Worm (Caenorhabditis elegans) whole organism, L1 larva: Measurements from ENCODE around the gene R10E4.1.
A peak's percentile ranks its signal among the peaks of the same experiment; 100 is the strongest.

Experiments used
- C04F5.9 ChIP-seq: sonication (generic microtip); optimal IDR thresholded peaks from 2 replicates; lab custom pipeline; 2016; ENCODE audit warnings: missing genetic modification characterization, missing compliant biosample characterization
- F16B12.6 ChIP-seq: fragments of 150-350 bp; optimal IDR thresholded peaks from 2 replicates; lab custom pipeline; 2014; ENCODE audit warnings: missing biosample characterization, missing genetic modification characterization
- Y116A8C.19 ChIP-seq: sonication (generic microtip); optimal IDR thresholded peaks from 2 replicates; lab custom pipeline; 2016; ENCODE audit warnings: missing compliant biosample characterization, missing genetic modification characterization, borderline replicate concordance
- ama-1 ChIP-seq: fragments of 150-350 bp; optimal IDR thresholded peaks from 2 replicates; lab custom pipeline; 2014
- blmp-1 ChIP-seq: fragments of 150-350 bp; optimal IDR thresholded peaks from 2 replicates; lab custom pipeline; 2014; ENCODE audit warnings: missing biosample characterization, missing genetic modification characterization
- ceh-63 ChIP-seq: fragments of 200-800 bp; sonication (Bioruptor generic); optimal IDR thresholded peaks from 2 replicates; lab custom pipeline; 2018; ENCODE audit warnings: mild to moderate bottlenecking, missing genetic modification characterization, missing compliant biosample characterization
- dpl-1 ChIP-seq, 3 experiments: fragments of 150-350 bp in 2 of 3; sonication (generic microtip) in 1 of 3; optimal IDR thresholded peaks; 2 replicates each; lab custom pipeline; 2014 to 2017; ENCODE audit warnings: missing biosample characterization in 3 of 3, missing genetic modification characterization in 3 of 3, missing genetic modification reagents in 3 of 3
- dsc-1 ChIP-seq: sonication (generic microtip); optimal IDR thresholded peaks from 2 replicates; lab custom pipeline; 2016; ENCODE audit warnings: mild to moderate bottlenecking, missing genetic modification characterization, missing compliant biosample characterization
- efl-1 ChIP-seq, 4 experiments: fragments of 150-350 bp; optimal IDR thresholded peaks in 3 of 4; peaks in 1 of 4; 1 replicate in 1 of 4; 2 replicates in 3 of 4; lab custom pipeline; 2014; ENCODE audit warnings: missing biosample characterization in 2 of 4, missing genetic modification characterization in 2 of 4, missing genetic modification reagents in 2 of 4
- elt-2 ChIP-seq: sonication (generic microtip); optimal IDR thresholded peaks from 2 replicates; lab custom pipeline; 2016; ENCODE audit warnings: missing genetic modification characterization, mild to moderate bottlenecking, inconsistent platforms, missing compliant biosample characterization, missing genetic modification reagents
- fkh-10 ChIP-seq: sonication (generic microtip); optimal IDR thresholded peaks from 2 replicates; lab custom pipeline; 2017; ENCODE audit warnings: missing biosample characterization, missing genetic modification reagents, missing genetic modification characterization
- fkh-4 ChIP-seq: sonication (generic microtip); optimal IDR thresholded peaks from 2 replicates; lab custom pipeline; 2016; ENCODE audit warnings: missing compliant biosample characterization, missing genetic modification characterization, borderline replicate concordance
- fkh-8 ChIP-seq: sonication (generic microtip); optimal IDR thresholded peaks from 2 replicates; lab custom pipeline; 2016; ENCODE audit warnings: mild to moderate bottlenecking, missing genetic modification characterization, missing compliant biosample characterization
- fos-1 ChIP-seq: fragments of 150-350 bp; optimal IDR thresholded peaks from 2 replicates; lab custom pipeline; 2014; ENCODE audit warnings: missing biosample characterization, missing genetic modification characterization
- grh-1 ChIP-seq: fragments of 200-800 bp; sonication (Bioruptor generic); IDR thresholded peaks from 2 replicates; pipeline ENCODE4 v1.3.6; 2022; ENCODE audit warnings: missing genetic modification reagents, missing genetic modification characterization, missing compliant biosample characterization
- hlh-17 ChIP-seq: fragments of 200-800 bp; sonication (Bioruptor generic); optimal IDR thresholded peaks from 2 replicates; lab custom pipeline; 2018; ENCODE audit warnings: missing genetic modification characterization, mild to moderate bottlenecking, missing compliant biosample characterization, moderate library complexity, borderline replicate concordance
- irx-1 ChIP-seq: sonication (generic microtip); optimal IDR thresholded peaks from 2 replicates; lab custom pipeline; 2016; ENCODE audit warnings: missing genetic modification characterization, missing compliant biosample characterization
- isw-1 ChIP-seq: fragments of 200-800 bp; sonication (Bioruptor generic); IDR thresholded peaks from 2 replicates; pipeline ENCODE4 v1.3.6; 2022; ENCODE audit warnings: missing genetic modification characterization, missing compliant biosample characterization
- lin-13 ChIP-seq: fragments of 150-350 bp; optimal IDR thresholded peaks from 2 replicates; lab custom pipeline; 2014; ENCODE audit warnings: missing biosample characterization, missing genetic modification reagents, missing genetic modification characterization
- lin-14 ChIP-seq: fragments of 200-800 bp; sonication (Bioruptor generic); optimal IDR thresholded peaks from 2 replicates; lab custom pipeline; 2018; ENCODE audit warnings: mild to moderate bottlenecking, missing genetic modification characterization, moderate library complexity, missing compliant biosample characterization
- lin-15B ChIP-seq: fragments of 150-350 bp; sonication (generic microtip); optimal IDR thresholded peaks from 3 replicates; lab custom pipeline; 2014; ENCODE audit warnings: missing biosample characterization, missing genetic modification characterization
- lir-3 ChIP-seq: sonication (generic microtip); optimal IDR thresholded peaks from 2 replicates; lab custom pipeline; 2016; ENCODE audit warnings: mild to moderate bottlenecking, missing genetic modification characterization, moderate library complexity, missing compliant biosample characterization; ENCODE audit not compliant: poor library complexity
- lsy-2 ChIP-seq, 2 experiments: fragments of 150-350 bp; optimal IDR thresholded peaks; 2 replicates each; lab custom pipeline; 2014; ENCODE audit warnings: missing biosample characterization in 2 of 2, missing genetic modification characterization in 2 of 2
- mab-9 ChIP-seq: fragments of 200-800 bp; sonication (Bioruptor generic); IDR thresholded peaks from 2 replicates; pipeline ENCODE4 v1.3.6; 2022; ENCODE audit warnings: missing genetic modification reagents, missing genetic modification characterization, missing compliant biosample characterization
- mdl-1 ChIP-seq, 2 experiments: fragments of 150-350 bp; optimal IDR thresholded peaks; 2 replicates each; lab custom pipeline; 2014 to 2017; ENCODE audit warnings: missing biosample characterization in 2 of 2, missing genetic modification characterization in 2 of 2, inconsistent platforms in 1 of 2
- mep-1 ChIP-seq: fragments of 150-350 bp; optimal IDR thresholded peaks from 2 replicates; lab custom pipeline; 2014; ENCODE audit warnings: missing biosample characterization, missing genetic modification characterization
- nhr-20 ChIP-seq: sonication (generic microtip); optimal IDR thresholded peaks from 2 replicates; lab custom pipeline; 2016; ENCODE audit warnings: mild to moderate bottlenecking, missing genetic modification characterization, missing compliant biosample characterization
- nhr-237 ChIP-seq: fragments of 150-350 bp; optimal IDR thresholded peaks from 2 replicates; lab custom pipeline; 2014; ENCODE audit warnings: missing biosample characterization, missing genetic modification characterization
- nhr-47 ChIP-seq: sonication (generic microtip); optimal IDR thresholded peaks from 2 replicates; lab custom pipeline; 2016; ENCODE audit warnings: mild to moderate bottlenecking, missing genetic modification characterization, moderate library complexity, missing compliant biosample characterization
- nhr-84 ChIP-seq: sonication (generic microtip); optimal IDR thresholded peaks from 2 replicates; lab custom pipeline; 2017; ENCODE audit warnings: missing biosample characterization, missing genetic modification characterization
- nhr-85 ChIP-seq: sonication (generic microtip); peaks from one replicate; lab custom pipeline; 2016; ENCODE audit warnings: missing genetic modification characterization, inconsistent platforms, missing compliant biosample characterization
- pag-3 ChIP-seq: sonication (generic microtip); optimal IDR thresholded peaks from 2 replicates; lab custom pipeline; 2017; ENCODE audit warnings: missing genetic modification characterization, mild to moderate bottlenecking, missing compliant biosample characterization, antibody characterized with exemption, borderline replicate concordance; ENCODE audit not compliant: insufficient read depth
- rnt-1 ChIP-seq: sonication (generic microtip); optimal IDR thresholded peaks from 2 replicates; lab custom pipeline; 2016; ENCODE audit warnings: mild to moderate bottlenecking, missing genetic modification characterization, moderate library complexity, missing compliant biosample characterization
- snpc-4 ChIP-seq: fragments of 150-350 bp; optimal IDR thresholded peaks from 2 replicates; lab custom pipeline; 2014; ENCODE audit warnings: missing biosample characterization, missing genetic modification characterization
- sox-4 ChIP-seq: sonication (generic microtip); optimal IDR thresholded peaks from 2 replicates; lab custom pipeline; 2016; ENCODE audit warnings: missing genetic modification characterization, missing compliant biosample characterization
- sptf-1 ChIP-seq: fragments of 150-350 bp; optimal IDR thresholded peaks from 2 replicates; lab custom pipeline; 2014; ENCODE audit warnings: missing biosample characterization, missing genetic modification characterization
- tlp-1 ChIP-seq: fragments of 150-350 bp; optimal IDR thresholded peaks from 2 replicates; lab custom pipeline; 2014; ENCODE audit warnings: missing biosample characterization, missing genetic modification characterization
- unc-62 ChIP-seq: fragments of 150-350 bp; optimal IDR thresholded peaks from 2 replicates; lab custom pipeline; 2014; ENCODE audit warnings: missing biosample characterization, missing genetic modification reagents, missing genetic modification characterization
- unc-98 ChIP-seq: fragments of 200-800 bp; sonication (Bioruptor generic); IDR thresholded peaks from 2 replicates; pipeline ENCODE4 v1.3.6; 2022; ENCODE audit warnings: missing genetic modification characterization, missing compliant biosample characterization
- xbp-1 ChIP-seq: sonication (generic microtip); optimal IDR thresholded peaks from 2 replicates; lab custom pipeline; 2016; ENCODE audit warnings: missing genetic modification characterization, missing compliant biosample characterization
- zag-1 ChIP-seq: fragments of 150-350 bp; optimal IDR thresholded peaks from 2 replicates; lab custom pipeline; 2014; ENCODE audit warnings: missing biosample characterization, missing genetic modification characterization
- ztf-4 ChIP-seq: fragments of 150-350 bp; optimal IDR thresholded peaks from 2 replicates; lab custom pipeline; 2014; ENCODE audit warnings: missing biosample characterization, missing genetic modification characterization

The R10E4.1 gene

DNA sequence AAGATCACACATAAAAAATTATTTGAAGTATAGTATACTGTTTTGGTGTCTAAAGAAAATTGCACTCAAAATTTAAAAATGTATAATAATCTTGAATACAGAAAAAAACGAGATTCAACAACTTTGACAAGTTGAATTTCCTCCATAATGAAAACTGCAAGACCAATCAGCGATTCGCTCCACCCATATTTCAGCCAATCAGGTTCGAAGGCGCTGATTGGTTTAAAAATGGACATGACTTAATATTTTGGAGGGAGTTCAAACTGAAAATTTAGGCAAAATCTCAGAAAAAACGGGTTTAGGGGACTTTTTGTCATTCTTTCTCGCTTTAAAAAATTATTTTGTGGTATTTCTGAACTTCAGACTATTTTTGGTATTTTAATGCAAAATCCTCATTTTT lies 6.2 kb downstream of the R10E4.1 start:
- TF ChIP-seq snpc-4 (no peak), xbp-1 (tag; lab: Kevin White, UChicago) (peak; percentile 47), tlp-1 (no peak), lsy-2 (tag; optimal IDR thresholded peaks at IDR 0.05; lab: Kevin White, UChicago) (peak in 1 of 2 experiments; percentile 14), lin-14 (GFP tag; lab: Kevin White, UChicago) (no peak), dpl-1 (GFP tag; optimal IDR thresholded peaks at IDR 0.05; lab: Kevin White, UChicago) (peak; percentile 14 to 55 (median 50)), efl-1 (optimal IDR thresholded peaks at IDR 0.05; lab: Kevin White, UChicago) (peak in 1 of 2 experiments; percentile 38), efl-1 (GFP tag; optimal IDR thresholded peaks at IDR 0.05 in 1 of 2; lab: Kevin White, UChicago) (peak; percentile 54 to 96), lin-13 (GFP tag; lab: Kevin White, UChicago) (no peak), sox-4 (tag; lab: Kevin White, UChicago) (no peak), nhr-20 (no peak), C04F5.9 (no peak), nhr-85 (peak; percentile 31)

DNA sequence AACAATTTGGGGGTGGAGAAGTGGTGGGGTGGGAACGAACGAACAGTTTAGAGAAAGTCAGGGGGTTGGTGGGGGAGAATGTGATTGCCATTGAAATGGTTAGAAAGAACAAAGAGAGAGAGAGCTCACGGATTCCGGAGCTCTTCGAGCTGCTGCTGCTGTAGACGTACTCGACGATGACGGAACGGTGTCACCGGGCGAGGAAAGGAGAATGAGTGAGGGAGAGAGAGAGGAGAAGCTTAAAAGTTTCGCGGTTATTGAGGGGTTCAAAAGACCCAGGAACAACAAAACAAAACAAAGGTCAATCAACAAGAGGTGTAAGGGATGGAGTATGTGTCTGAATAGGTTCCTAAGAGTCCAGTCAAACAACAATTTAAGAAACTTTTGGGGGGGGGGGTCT lies 6.7 kb downstream of the R10E4.1 start:
- no peak for TF ChIP-seq hlh-17 (GFP tag; lab: Kevin White, UChicago)
- TF ChIP-seq sptf-1 = no peak
- TF ChIP-seq zag-1 (tag; lab: Kevin White, UChicago) = no peak
- no peak for TF ChIP-seq elt-2 (tag; lab: Kevin White, UChicago)
- no peak for TF ChIP-seq fkh-4
- no peak for TF ChIP-seq mep-1 (tag; lab: Kevin White, UChicago)
- no peak for TF ChIP-seq F16B12.6
- no peak for TF ChIP-seq nhr-84 (tag; lab: Kevin White, UChicago)
- no peak for TF ChIP-seq mdl-1 (tag; optimal IDR thresholded peaks at IDR 0.05; lab: Kevin White, UChicago)
- TF ChIP-seq Y116A8C.19 (tag; lab: Kevin White, UChicago) = no peak
- TF ChIP-seq ztf-4 (tag; lab: Kevin White, UChicago) = no peak
- no peak for TF ChIP-seq nhr-47
- TF ChIP-seq pag-3 (tag; lab: Kevin White, UChicago) = no peak
- no peak for TF ChIP-seq unc-98
- no peak for TF ChIP-seq blmp-1 (tag; lab: Kevin White, UChicago)
- TF ChIP-seq isw-1 = no peak

DNA sequence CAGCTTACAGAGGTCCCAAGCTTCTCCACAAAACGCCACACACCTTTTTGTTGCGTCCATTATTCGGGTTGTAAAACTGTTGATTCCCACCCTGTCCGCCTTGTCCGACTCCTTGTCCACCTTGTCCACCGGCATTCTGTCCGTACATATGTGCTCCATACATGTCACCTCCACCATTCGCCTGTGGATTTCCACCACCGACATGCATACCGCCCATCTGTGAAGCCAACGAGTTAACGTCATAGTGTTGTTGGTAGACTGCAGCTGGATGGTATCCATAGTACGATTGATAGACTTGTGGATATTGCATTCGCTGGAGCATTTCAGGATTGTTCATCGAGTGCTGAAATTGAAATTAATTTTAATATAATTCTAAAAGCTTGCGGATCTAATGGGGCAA lies 8.2 kb downstream of the R10E4.1 start:
- TF ChIP-seq dsc-1 (tag; lab: Kevin White, UChicago) (no peak), hlh-17 (GFP tag; lab: Kevin White, UChicago) (no peak), ztf-4 (tag; lab: Kevin White, UChicago) (no peak), irx-1 (tag; lab: Kevin White, UChicago) (no peak), unc-62 (GFP tag; lab: Kevin White, UChicago) (no peak), C04F5.9 (no peak), lir-3 (tag; lab: Kevin White, UChicago) (no peak), nhr-237 (no peak), lin-15B (tag; lab: Kevin White, UChicago) (no peak), snpc-4 (no peak), F16B12.6 (no peak), grh-1 (GFP tag; lab: Robert Waterston, UW) (no peak), fos-1 (tag; lab: Kevin White, UChicago) (no peak), fkh-8 (tag; lab: Kevin White, UChicago) (no peak), sptf-1 (no peak), lsy-2 (tag; optimal IDR thresholded peaks at IDR 0.05; lab: Kevin White, UChicago) (no peak)

DNA sequence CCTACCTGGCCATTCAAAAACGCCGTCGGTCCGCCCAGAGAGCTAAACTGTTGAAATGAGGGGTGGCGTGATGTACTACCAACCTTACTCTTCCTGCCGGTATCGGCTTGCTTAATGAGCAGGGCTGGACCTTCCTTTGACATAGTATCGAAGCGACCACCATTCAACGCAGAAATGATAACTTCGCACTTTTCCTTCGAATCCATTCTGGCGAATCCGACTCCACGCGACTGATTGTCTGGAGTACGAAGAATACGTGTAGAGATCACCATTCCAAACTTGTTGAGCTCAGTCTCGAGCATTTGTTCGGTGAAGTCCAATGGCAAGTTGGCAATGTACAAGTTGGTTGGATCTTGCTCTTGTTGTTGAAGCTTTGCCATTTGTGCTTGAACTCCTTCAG lies 8.7 kb downstream of the R10E4.1 start:
- TF ChIP-seq fkh-10 (GFP tag; lab: Kevin White, UChicago) (no peak), mab-9 (GFP tag; lab: Robert Waterston, UW) (no peak), ama-1 (lab: Kevin White, UChicago) (no peak), efl-1 (optimal IDR thresholded peaks at IDR 0.05; lab: Kevin White, UChicago) (no peak), efl-1 (GFP tag; optimal IDR thresholded peaks at IDR 0.05 in 1 of 2; lab: Kevin White, UChicago) (peak in 1 of 2 experiments; percentile 92), lin-14 (GFP tag; lab: Kevin White, UChicago) (no peak), rnt-1 (tag; lab: Kevin White, UChicago) (no peak), ceh-63 (GFP tag; lab: Kevin White, UChicago) (no peak)
